Worm (Caenorhabditis elegans) whole organism, L1 larva: ENCODE measurements around the gene F28B4.3.

ENCODE experiments used
- egl-13 ChIP-seq: sonication (generic microtip); optimal IDR thresholded peaks from 2 replicates; lab custom pipeline; 2016; ENCODE audit warnings: missing genotype, missing genetic modification reagents, missing genetic modification characterization, missing compliant biosample characterization
- ets-5 ChIP-seq: fragments of 200-800 bp; sonication (Bioruptor generic); IDR thresholded peaks from 2 replicates; pipeline ENCODE4 v1.3.6; 2022; ENCODE audit warnings: missing genetic modification characterization, missing compliant biosample characterization
- fkh-10 ChIP-seq: sonication (generic microtip); optimal IDR thresholded peaks from 2 replicates; lab custom pipeline; 2017; ENCODE audit warnings: missing biosample characterization, missing genetic modification reagents, missing genetic modification characterization
- lir-3 ChIP-seq: sonication (generic microtip); optimal IDR thresholded peaks from 2 replicates; lab custom pipeline; 2016; ENCODE audit warnings: mild to moderate bottlenecking, missing genetic modification characterization, moderate library complexity, missing compliant biosample characterization; ENCODE audit not compliant: poor library complexity
- nhr-12 ChIP-seq: sonication (generic microtip); optimal IDR thresholded peaks from 2 replicates; lab custom pipeline; 2017; ENCODE audit warnings: missing biosample characterization, missing genetic modification characterization
- nhr-71 ChIP-seq: sonication (generic microtip); optimal IDR thresholded peaks from 2 replicates; lab custom pipeline; 2016; ENCODE audit warnings: mild to moderate bottlenecking, missing genetic modification characterization, moderate library complexity, missing compliant biosample characterization
- nhr-76 ChIP-seq: sonication (generic microtip); optimal IDR thresholded peaks from 2 replicates; lab custom pipeline; 2017; ENCODE audit warnings: missing biosample characterization, missing genetic modification characterization
- nhr-77 ChIP-seq: fragments of 150-350 bp; optimal IDR thresholded peaks from 2 replicates; lab custom pipeline; 2014; ENCODE audit warnings: missing biosample characterization, missing genetic modification characterization
- tbx-2 ChIP-seq: sonication (generic microtip); optimal IDR thresholded peaks from 2 replicates; lab custom pipeline; 2016; ENCODE audit warnings: missing genetic modification characterization, missing compliant biosample characterization

DNA sequence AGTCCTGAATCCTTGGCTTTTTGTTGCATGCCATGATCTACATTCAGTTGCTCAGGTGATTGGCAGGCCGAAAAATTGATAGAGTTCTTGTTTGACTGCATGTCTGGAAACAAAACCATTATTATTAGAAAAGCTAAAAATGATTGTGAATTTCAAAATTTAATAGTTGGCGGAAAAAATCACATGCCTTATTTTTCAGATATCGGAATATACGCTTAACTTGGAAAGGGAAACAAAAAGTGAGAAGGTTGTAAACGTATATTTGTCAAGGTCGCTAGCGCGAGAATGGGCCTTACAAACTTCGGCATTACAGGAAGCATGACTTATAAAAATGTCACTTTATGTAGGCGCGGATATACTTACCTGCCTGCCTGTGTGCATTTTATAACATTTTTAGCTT, 36.5 kb upstream of the F28B4.3 start, which contains the start of gene K09C4.9:
- no peak for TF ChIP-seq tbx-2 (tag; lab: Kevin White, UChicago)
- no peak for TF ChIP-seq fkh-10 (GFP tag; lab: Kevin White, UChicago)
- no peak for TF ChIP-seq nhr-76
- TF ChIP-seq ets-5: no peak
- no peak for TF ChIP-seq nhr-77 (tag; lab: Kevin White, UChicago)
- no peak for TF ChIP-seq nhr-71
- no peak for TF ChIP-seq lir-3 (tag; lab: Kevin White, UChicago)
- no peak for TF ChIP-seq nhr-12 (tag; lab: Kevin White, UChicago)
- no peak for TF ChIP-seq egl-13 (tag; lab: Kevin White, UChicago)
